Worm (Caenorhabditis elegans) whole organism, L1 larva: Measurements from ENCODE around the gene F54B11.9.

Source experiments
- aly-2 ChIP-seq: fragments of 150-350 bp; optimal IDR thresholded peaks from 2 replicates; lab custom pipeline; 2014; ENCODE audit warnings: missing biosample characterization, missing genetic modification characterization
- ceh-63 ChIP-seq: fragments of 200-800 bp; sonication (Bioruptor generic); optimal IDR thresholded peaks from 2 replicates; lab custom pipeline; 2018; ENCODE audit warnings: mild to moderate bottlenecking, missing genetic modification characterization, missing compliant biosample characterization
- ceh-8 ChIP-seq: fragments of 200-800 bp; sonication (Bioruptor generic); optimal IDR thresholded peaks from 2 replicates; lab custom pipeline; 2018; ENCODE audit warnings: mild to moderate bottlenecking, missing genetic modification characterization, moderate library complexity, missing compliant biosample characterization
- ceh-88 ChIP-seq: fragments of 200-800 bp; sonication (Bioruptor generic); IDR thresholded peaks from 2 replicates; pipeline ENCODE4 v1.3.6; 2022; ENCODE audit warnings: missing genetic modification characterization, missing compliant biosample characterization
- ceh-90 ChIP-seq: sonication (generic microtip); optimal IDR thresholded peaks from 2 replicates; lab custom pipeline; 2016; ENCODE audit warnings: missing genetic modification characterization, missing compliant biosample characterization
- dsc-1 ChIP-seq: sonication (generic microtip); optimal IDR thresholded peaks from 2 replicates; lab custom pipeline; 2016; ENCODE audit warnings: mild to moderate bottlenecking, missing genetic modification characterization, missing compliant biosample characterization
- efl-1 ChIP-seq, 4 experiments: fragments of 150-350 bp; optimal IDR thresholded peaks in 3 of 4; peaks in 1 of 4; 1 replicate in 1 of 4; 2 replicates in 3 of 4; lab custom pipeline; 2014; ENCODE audit warnings: missing biosample characterization in 2 of 4, missing genetic modification characterization in 2 of 4, missing genetic modification reagents in 2 of 4
- elt-3 ChIP-seq, 6 experiments: fragments of 150-350 bp in 1 of 6; sonication (generic microtip); optimal IDR thresholded peaks; 2 replicates each; lab custom pipeline; 2017 to 2018; ENCODE audit warnings: missing biosample characterization in 6 of 6, missing genetic modification characterization in 6 of 6, inconsistent platforms in 1 of 6
- fkh-10 ChIP-seq: sonication (generic microtip); optimal IDR thresholded peaks from 2 replicates; lab custom pipeline; 2017; ENCODE audit warnings: missing biosample characterization, missing genetic modification reagents, missing genetic modification characterization
- jun-1 ChIP-seq: fragments of 150-350 bp; optimal IDR thresholded peaks from 2 replicates; lab custom pipeline; 2014; ENCODE audit warnings: missing biosample characterization, missing genetic modification reagents, missing genetic modification characterization
- lin-14 ChIP-seq: fragments of 200-800 bp; sonication (Bioruptor generic); optimal IDR thresholded peaks from 2 replicates; lab custom pipeline; 2018; ENCODE audit warnings: mild to moderate bottlenecking, missing genetic modification characterization, moderate library complexity, missing compliant biosample characterization
- lin-15B ChIP-seq: fragments of 150-350 bp; sonication (generic microtip); optimal IDR thresholded peaks from 3 replicates; lab custom pipeline; 2014; ENCODE audit warnings: missing biosample characterization, missing genetic modification characterization
- lin-35 ChIP-seq, 2 experiments: fragments of 150-350 bp; optimal IDR thresholded peaks; 2 replicates each; lab custom pipeline; 2014; ENCODE audit warnings: missing biosample characterization in 2 of 2, missing genetic modification characterization in 2 of 2, missing genetic modification reagents in 2 of 2
- lin-39 ChIP-seq: fragments of 150-350 bp; optimal IDR thresholded peaks from 2 replicates; lab custom pipeline; 2014; ENCODE audit warnings: missing biosample characterization, missing genetic modification reagents, missing genetic modification characterization
- mab-9 ChIP-seq: fragments of 200-800 bp; sonication (Bioruptor generic); IDR thresholded peaks from 2 replicates; pipeline ENCODE4 v1.3.6; 2022; ENCODE audit warnings: missing genetic modification reagents, missing genetic modification characterization, missing compliant biosample characterization
- nhr-237 ChIP-seq: fragments of 150-350 bp; optimal IDR thresholded peaks from 2 replicates; lab custom pipeline; 2014; ENCODE audit warnings: missing biosample characterization, missing genetic modification characterization
- nhr-71 ChIP-seq: sonication (generic microtip); optimal IDR thresholded peaks from 2 replicates; lab custom pipeline; 2016; ENCODE audit warnings: mild to moderate bottlenecking, missing genetic modification characterization, moderate library complexity, missing compliant biosample characterization
- nhr-77 ChIP-seq: fragments of 150-350 bp; optimal IDR thresholded peaks from 2 replicates; lab custom pipeline; 2014; ENCODE audit warnings: missing biosample characterization, missing genetic modification characterization
- nhr-85 ChIP-seq: sonication (generic microtip); peaks from one replicate; lab custom pipeline; 2016; ENCODE audit warnings: missing genetic modification characterization, inconsistent platforms, missing compliant biosample characterization
- rnt-1 ChIP-seq: sonication (generic microtip); optimal IDR thresholded peaks from 2 replicates; lab custom pipeline; 2016; ENCODE audit warnings: mild to moderate bottlenecking, missing genetic modification characterization, moderate library complexity, missing compliant biosample characterization
- snpc-4 ChIP-seq: fragments of 150-350 bp; optimal IDR thresholded peaks from 2 replicates; lab custom pipeline; 2014; ENCODE audit warnings: missing biosample characterization, missing genetic modification characterization
- snu-23 ChIP-seq: sonication (generic microtip); optimal IDR thresholded peaks from 2 replicates; lab custom pipeline; 2016; ENCODE audit warnings: missing genetic modification characterization, missing compliant biosample characterization
- sox-4 ChIP-seq: sonication (generic microtip); optimal IDR thresholded peaks from 2 replicates; lab custom pipeline; 2016; ENCODE audit warnings: missing genetic modification characterization, missing compliant biosample characterization
- sup-37 ChIP-seq: fragments of 200-800 bp; sonication (Bioruptor generic); optimal IDR thresholded peaks from 2 replicates; lab custom pipeline; 2018; ENCODE audit warnings: mild to moderate bottlenecking, missing genetic modification characterization, missing compliant biosample characterization
- xbp-1 ChIP-seq: sonication (generic microtip); optimal IDR thresholded peaks from 2 replicates; lab custom pipeline; 2016; ENCODE audit warnings: missing genetic modification characterization, missing compliant biosample characterization
- ztf-4 ChIP-seq: fragments of 150-350 bp; optimal IDR thresholded peaks from 2 replicates; lab custom pipeline; 2014; ENCODE audit warnings: missing biosample characterization, missing genetic modification characterization

F54B11.9 gene

ce11 chrX:13603826-13604225 is 1.5 kb upstream of the F54B11.9 start, which contains the start of gene F54B11.8:
TSS of gene F54B11.8 (minus strand) at chrX:13603926.
- TF ChIP-seq ceh-88 (GFP tag; lab: Robert Waterston, UW) (no peak), nhr-77 (tag; lab: Kevin White, UChicago) (no peak)

ce11 chrX:13605854-13606253 is 487 bp downstream of the F54B11.9 start:
- peak; percentile 6 for TF ChIP-seq rnt-1 (tag; lab: Kevin White, UChicago)
- TF ChIP-seq sup-37 (GFP tag; lab: Kevin White, UChicago), result no peak
- no peak for TF ChIP-seq snu-23
- no peak for TF ChIP-seq efl-1 (optimal IDR thresholded peaks at IDR 0.05; lab: Kevin White, UChicago)
- TF ChIP-seq efl-1 (GFP tag; optimal IDR thresholded peaks at IDR 0.05 in 1 of 2; lab: Kevin White, UChicago), result peak in 1 of 2 experiments; percentile 21
- TF ChIP-seq sox-4 (tag; lab: Kevin White, UChicago), result no peak
- no peak for TF ChIP-seq nhr-237
- TF ChIP-seq snpc-4, result peak; percentile 73

DNA sequence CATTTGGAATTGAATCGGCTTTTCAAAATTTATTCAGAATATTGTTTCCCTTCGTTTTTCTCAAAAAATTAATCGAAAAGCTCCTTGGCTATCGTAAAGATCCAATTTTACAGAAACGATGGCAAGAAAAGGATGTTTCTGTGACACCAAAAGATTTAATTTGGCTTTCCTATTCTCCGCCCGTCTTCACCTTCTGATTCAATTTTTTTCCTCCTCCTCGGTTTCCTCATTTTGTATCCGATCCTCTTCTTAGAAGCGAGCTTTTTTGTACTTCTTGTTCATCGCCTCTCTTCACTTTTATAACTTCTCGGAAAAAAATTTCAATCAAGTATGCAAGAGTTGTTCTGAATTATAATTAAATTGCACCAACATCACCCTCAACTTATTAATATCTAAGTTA is 4.7 kb downstream of the F54B11.9 start:
- no peak for TF ChIP-seq elt-3 (tag; optimal IDR thresholded peaks at IDR 0.05; lab: Kevin White, UChicago)
- TF ChIP-seq xbp-1, result no peak
- peak; percentile 11 for TF ChIP-seq lin-14
- TF ChIP-seq ceh-90 (tag; lab: Kevin White, UChicago), result no peak
- peak; percentile 53 for TF ChIP-seq fkh-10 (GFP tag; lab: Kevin White, UChicago)

ce11 chrX:13615181-13615580 is 9.8 kb downstream of the F54B11.9 start:
- TF ChIP-seq mab-9 (GFP tag; lab: Robert Waterston, UW) (no peak), lin-15B (tag; lab: Kevin White, UChicago) (no peak), ceh-63 (peak; percentile 76), lin-14 (peak; percentile 27), dsc-1 (peak; percentile 4)

ce11 chrX:13618574-13618973 is 13.2 kb downstream of the F54B11.9 start, which contains the start of gene nlp-53:
TSS of gene nlp-53 (plus strand) at chrX:13618874.
- TF ChIP-seq ztf-4 (tag; lab: Kevin White, UChicago) (no peak), nhr-85 (tag; lab: Kevin White, UChicago) (peak; percentile 36)

DNA sequence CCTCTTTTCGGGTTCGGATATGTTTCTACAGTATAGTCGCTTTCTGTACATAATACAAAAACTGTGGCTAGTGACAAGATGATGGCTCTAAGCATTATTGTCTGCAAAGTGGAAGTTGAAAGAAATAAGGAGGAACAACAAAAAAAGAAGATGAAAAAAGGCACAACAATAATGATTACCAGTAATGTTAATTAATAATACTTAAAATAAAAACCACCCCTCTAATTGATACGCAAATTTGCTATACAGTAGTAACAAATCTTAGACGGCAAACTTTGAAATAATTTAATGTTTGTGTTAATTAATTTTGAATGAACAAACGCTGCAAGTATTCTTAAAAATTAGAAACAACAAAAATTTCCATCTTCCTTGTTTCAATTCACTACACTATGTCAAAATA is 16.3 kb downstream of the F54B11.9 start, which contains the start of gene Y12A6A.1:
Gene Y12A6A.1, minus strand, starts transcription at position 101 of the 400 bp plus-strand sequence.
- TF ChIP-seq aly-2 (tag; lab: Kevin White, UChicago) (no peak), efl-1 (optimal IDR thresholded peaks at IDR 0.05; lab: Kevin White, UChicago) (no peak), efl-1 (GFP tag; optimal IDR thresholded peaks at IDR 0.05 in 1 of 2; lab: Kevin White, UChicago) (peak in 1 of 2 experiments; percentile 19)

DNA sequence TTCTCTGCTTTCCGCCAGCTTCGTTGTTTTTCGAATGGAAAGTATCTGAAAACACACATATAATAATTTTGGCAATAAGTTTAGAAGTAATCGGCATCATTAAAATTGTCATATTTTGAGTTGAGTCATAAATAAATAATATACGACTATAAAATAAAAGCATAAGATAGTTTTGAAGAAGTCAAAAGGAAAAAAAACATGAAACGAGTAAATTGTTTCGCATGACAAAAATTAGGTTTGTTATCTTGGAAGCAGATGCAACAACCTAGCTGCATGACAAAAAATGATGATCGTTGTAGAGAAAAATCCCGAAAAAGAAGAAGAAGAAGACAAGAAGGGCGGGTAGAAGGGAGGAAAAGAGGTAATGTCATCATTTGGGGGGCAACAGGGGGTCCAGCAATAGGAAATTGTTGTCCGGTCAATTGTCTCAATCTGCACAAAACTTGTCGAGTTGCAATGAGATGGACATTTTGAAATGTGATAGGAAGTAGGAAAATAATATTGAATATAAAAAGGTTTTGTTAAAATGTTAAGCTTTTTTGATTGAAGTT is 25.8 kb downstream of the F54B11.9 start, which contains the start of gene nlg-1:
Gene nlg-1, minus strand, starts transcription at position 51 of the 551 bp plus-strand sequence.
- peak; percentile 78 for TF ChIP-seq fkh-10 (GFP tag; lab: Kevin White, UChicago)
- TF ChIP-seq lin-35 (GFP tag; optimal IDR thresholded peaks at IDR 0.05; lab: Kevin White, UChicago), result no peak
- peak; percentile 74 for TF ChIP-seq lin-14

DNA sequence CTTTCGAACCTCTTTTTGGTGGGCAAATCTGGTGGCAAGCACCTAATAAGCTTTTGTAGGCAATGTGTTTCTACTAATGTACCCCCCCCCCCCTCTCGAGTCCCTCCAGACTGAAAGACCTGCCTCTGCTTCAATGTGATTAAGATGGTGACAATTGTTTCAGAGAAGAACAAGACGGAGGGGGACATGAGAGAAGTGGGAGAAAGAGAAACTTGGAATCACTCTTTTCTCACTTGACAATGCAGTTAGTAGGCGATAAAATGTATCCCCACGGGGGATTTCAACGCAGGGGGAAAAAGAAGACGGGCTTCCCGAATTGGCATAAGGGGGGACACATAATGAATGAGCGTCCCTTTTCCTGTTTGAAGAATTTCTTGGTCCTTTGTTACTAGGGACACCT is 26.9 kb downstream of the F54B11.9 start:
- TF ChIP-seq lin-39 (tag; lab: Kevin White, UChicago) (no peak), ceh-8 (peak; percentile 20), nhr-71 (tag; lab: Kevin White, UChicago) (peak; percentile 17), lin-14 (peak; percentile 59)

DNA sequence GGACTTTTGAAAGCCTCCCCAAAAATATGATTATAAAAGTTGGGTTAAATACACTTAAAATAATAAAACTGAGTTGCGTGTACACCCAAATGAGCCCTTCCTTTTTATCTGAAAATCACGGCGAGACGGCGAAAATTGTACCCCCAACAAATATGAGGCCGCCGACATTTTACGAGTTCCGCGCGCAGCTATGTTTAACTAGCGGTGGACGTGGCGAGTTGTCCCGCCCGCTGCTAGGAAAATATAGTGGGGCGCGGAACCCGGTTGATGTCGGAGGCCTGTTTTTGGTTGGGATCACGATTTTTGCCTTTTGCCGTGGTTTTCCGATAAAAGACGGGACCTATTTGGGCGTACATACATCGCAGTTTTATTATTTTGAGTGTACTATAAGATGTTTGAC is 27.7 kb downstream of the F54B11.9 start:
- TF ChIP-seq jun-1 (tag; lab: Kevin White, UChicago), result no peak
- TF ChIP-seq snpc-4, result peak; percentile 82
